Fruit fly (Drosophila melanogaster): ENCODE measurements around the gene CG17404.

- no peak for TF ChIP-seq CG14965 (GFP tag; optimal IDR thresholded peaks at IDR 0.05; ENCODE audit: borderline replicate concordance)
- no peak for TF ChIP-seq CG9932 (GFP tag; IDR thresholded peaks at IDR 0.05)
- no peak for TF ChIP-seq Dref (GFP tag; IDR thresholded peaks at IDR 0.05)
- no peak for TF ChIP-seq Hsf (GFP tag; optimal IDR thresholded peaks at IDR 0.05)
- no peak for TF ChIP-seq CG12659 (GFP tag; optimal IDR thresholded peaks at IDR 0.05)
- TF ChIP-seq dm (GFP tag; optimal IDR thresholded peaks at IDR 0.05): no peak
- TF ChIP-seq CG15696 (tag; optimal IDR thresholded peaks at IDR 0.05): no peak
- no peak for TF ChIP-seq az2 (GFP tag; optimal IDR thresholded peaks at IDR 0.05)
- TF ChIP-seq Abd-B (GFP tag; optimal IDR thresholded peaks at IDR 0.05): no peak
These were observed 13.3 kb downstream of the CG17404 start for dm6 chr3R:12211552-12211951.
